Fruit fly (Drosophila melanogaster) ovary, adult (tissue): Measurements from ENCODE around the gene Sws1.

Source experiments
- CG17801 ChIP-seq: fragments of 200-800 bp; optimal IDR thresholded peaks from 2 replicates; lab custom pipeline; 2019; ENCODE audit warnings: missing biosample characterization, mild to moderate bottlenecking, missing genetic modification characterization, moderate library complexity; ENCODE audit not compliant: partially characterized antibody

Sws1 gene

dm6 chr2L:2542491-2542890 lies 32.4 kb downstream of the Sws1 start:
- TF ChIP-seq CG17801 = no peak

dm6 chr2L:2528097-2528496 lies 46.8 kb downstream of the Sws1 start:
- no peak for TF ChIP-seq CG17801
